Worm (Caenorhabditis elegans): ENCODE data around the gene tbx-34.

- TF ChIP-seq med-1 (GFP tag; optimal IDR thresholded peaks at IDR 0.05; ENCODE audit: insufficient read depth) (no peak), cog-1 (tag; optimal IDR thresholded peaks at IDR 0.05) (no peak), flt-1 (GFP tag; IDR thresholded peaks at IDR 0.05) (no peak), ztf-23 (GFP tag; IDR thresholded peaks at IDR 0.05) (no peak), klf-2 (GFP tag; conservative IDR thresholded peaks at IDR 0.05) (no peak), ztf-29 (GFP tag; IDR thresholded peaks at IDR 0.05) (no peak), tab-1 (GFP tag; IDR thresholded peaks at IDR 0.05) (no peak), T22C8.4 (GFP tag; IDR thresholded peaks at IDR 0.05) (no peak)
Observed at ce11 chrIII:11244338-11244737, 26.3 kb upstream of the tbx-34 start.
